Worm (Caenorhabditis elegans) whole organism, mixed stage, embryonic: ENCODE results near the gene gnrr-3.

ENCODE experiments used
- M03D4.4 ChIP-seq: sonication (generic microtip); optimal IDR thresholded peaks from 2 replicates; lab custom pipeline; 2017; ENCODE audit warnings: mild to moderate bottlenecking, missing genetic modification characterization, missing compliant biosample characterization
- blmp-1 ChIP-seq: fragments of 150-350 bp; optimal IDR thresholded peaks from 2 replicates; lab custom pipeline; 2014; ENCODE audit warnings: missing biosample characterization, missing genetic modification characterization
- ceh-39 ChIP-seq: fragments of 150-350 bp; optimal IDR thresholded peaks from 2 replicates; lab custom pipeline; 2014; ENCODE audit warnings: missing biosample characterization, missing genetic modification characterization
- ceh-43 ChIP-seq: fragments of 200-800 bp; sonication (Bioruptor generic); optimal IDR thresholded peaks from 2 replicates; lab custom pipeline; 2018; ENCODE audit warnings: mild to moderate bottlenecking, missing genetic modification characterization, moderate library complexity, missing compliant biosample characterization
- ces-1 ChIP-seq: fragments of 150-350 bp; optimal IDR thresholded peaks from 2 replicates; lab custom pipeline; 2014; ENCODE audit warnings: missing biosample characterization, missing genetic modification reagents, missing genetic modification characterization
- cnd-1 ChIP-seq: fragments of 200-800 bp; sonication (Bioruptor generic); optimal IDR thresholded peaks from 2 replicates; lab custom pipeline; 2018; ENCODE audit warnings: mild to moderate bottlenecking, missing genetic modification characterization, missing compliant biosample characterization
- drap-1 ChIP-seq: fragments of 200-800 bp; sonication (Bioruptor generic); optimal IDR thresholded peaks from 3 replicates; lab custom pipeline; 2018; ENCODE audit warnings: mild to moderate bottlenecking, missing genetic modification characterization, missing compliant biosample characterization
- elt-1 ChIP-seq: sonication (generic microtip); optimal IDR thresholded peaks from 2 replicates; lab custom pipeline; 2017; ENCODE audit warnings: missing genetic modification characterization, mild to moderate bottlenecking, missing compliant biosample characterization, antibody characterized with exemption, moderate library complexity, borderline replicate concordance; ENCODE audit not compliant: insufficient read depth
- elt-3 ChIP-seq: fragments of 150-350 bp; optimal IDR thresholded peaks from 2 replicates; lab custom pipeline; 2014; ENCODE audit warnings: missing biosample characterization, missing genetic modification characterization
- ham-2 ChIP-seq: fragments of 200-800 bp; sonication (Bioruptor generic); optimal IDR thresholded peaks from 2 replicates; lab custom pipeline; 2018; ENCODE audit warnings: mild to moderate bottlenecking, missing genetic modification characterization, missing compliant biosample characterization
- hlh-1 ChIP-seq: fragments of 150-350 bp; optimal IDR thresholded peaks from 2 replicates; lab custom pipeline; 2014; ENCODE audit warnings: missing biosample characterization, missing genetic modification reagents, missing genetic modification characterization
- mep-1 ChIP-seq: fragments of 150-350 bp; optimal IDR thresholded peaks from 2 replicates; lab custom pipeline; 2017; ENCODE audit warnings: missing biosample characterization, missing genetic modification reagents, missing genetic modification characterization, inconsistent platforms
- mls-2 ChIP-seq: sonication (generic microtip); optimal IDR thresholded peaks from 2 replicates; lab custom pipeline; 2016; ENCODE audit warnings: mild to moderate bottlenecking, missing genetic modification characterization, moderate library complexity, missing compliant biosample characterization
- nhr-12 ChIP-seq: fragments of 150-350 bp; optimal IDR thresholded peaks from 2 replicates; lab custom pipeline; 2014; ENCODE audit warnings: missing biosample characterization, missing genetic modification characterization
- nhr-2 ChIP-seq: fragments of 150-350 bp; optimal IDR thresholded peaks from 2 replicates; lab custom pipeline; 2014; ENCODE audit warnings: missing biosample characterization, missing genetic modification characterization
- nhr-237 ChIP-seq: fragments of 150-350 bp; optimal IDR thresholded peaks from 2 replicates; lab custom pipeline; 2014; ENCODE audit warnings: missing biosample characterization, missing genetic modification characterization
- nhr-28 ChIP-seq: fragments of 150-350 bp; optimal IDR thresholded peaks from 2 replicates; lab custom pipeline; 2014; ENCODE audit warnings: missing biosample characterization, missing genetic modification characterization
- nhr-76 ChIP-seq: sonication (generic microtip); optimal IDR thresholded peaks from 2 replicates; lab custom pipeline; 2017; ENCODE audit warnings: missing biosample characterization, missing genetic modification characterization
- pha-4 ChIP-seq: fragments of 150-350 bp; optimal IDR thresholded peaks from 2 replicates; lab custom pipeline; 2018; ENCODE audit warnings: missing biosample characterization, missing genetic modification reagents, missing genetic modification characterization
- sem-2 ChIP-seq: fragments of 200-800 bp; sonication (Bioruptor generic); optimal IDR thresholded peaks from 2 replicates; lab custom pipeline; 2018; ENCODE audit warnings: mild to moderate bottlenecking, missing genetic modification characterization, missing compliant biosample characterization
- snpc-4 ChIP-seq: fragments of 150-350 bp; optimal IDR thresholded peaks from 2 replicates; lab custom pipeline; 2014; ENCODE audit warnings: missing biosample characterization, missing genetic modification characterization
- sptf-1 ChIP-seq: sonication (generic microtip); optimal IDR thresholded peaks from 2 replicates; lab custom pipeline; 2017; ENCODE audit warnings: mild to moderate bottlenecking, missing genetic modification characterization, moderate library complexity, missing compliant biosample characterization
- tbx-8 ChIP-seq: fragments of 200-800 bp; sonication (Bioruptor generic); optimal IDR thresholded peaks from 2 replicates; lab custom pipeline; 2018; ENCODE audit warnings: mild to moderate bottlenecking, missing genetic modification characterization, moderate library complexity, missing compliant biosample characterization
- unc-120 ChIP-seq: sonication (generic microtip); optimal IDR thresholded peaks from 2 replicates; lab custom pipeline; 2017; ENCODE audit warnings: missing genetic modification characterization, missing compliant biosample characterization; ENCODE audit not compliant: poor library complexity, severe bottlenecking
- unc-39 ChIP-seq: fragments of 150-350 bp; optimal IDR thresholded peaks from 2 replicates; lab custom pipeline; 2014; ENCODE audit warnings: missing biosample characterization, missing genetic modification characterization
- unc-62 ChIP-seq: fragments of 150-350 bp; optimal IDR thresholded peaks from 2 replicates; lab custom pipeline; 2014; ENCODE audit warnings: missing biosample characterization, missing genetic modification reagents, missing genetic modification characterization
- zip-8 ChIP-seq: fragments of 150-350 bp; optimal IDR thresholded peaks from 2 replicates; lab custom pipeline; 2014; ENCODE audit warnings: missing biosample characterization, missing genetic modification characterization

Gene gnrr-3

ce11 chrX:10047325-10047724 lies 1.9 kb upstream of the gnrr-3 start, which contains the start of gene ZC374.2:
Gene ZC374.2 (minus strand): TSS chrX:10047425.
- TF ChIP-seq hlh-1 (tag; lab: Kevin White, UChicago) = peak; percentile 34
- TF ChIP-seq unc-62 (GFP tag; lab: Kevin White, UChicago) = no peak

- TF ChIP-seq tbx-8 (GFP tag; lab: Kevin White, UChicago) (no peak), sem-2 (GFP tag; lab: Kevin White, UChicago) (no peak), nhr-2 (tag; lab: Kevin White, UChicago) (no peak), mep-1 (tag; lab: Kevin White, UChicago) (no peak), snpc-4 (tag; lab: Kevin White, UChicago) (no peak), blmp-1 (tag; lab: Kevin White, UChicago) (no peak)
Measured at ce11 chrX:10051625-10052024, 2.4 kb downstream of the gnrr-3 start.

- no peak for TF ChIP-seq elt-1 (tag; lab: Kevin White, UChicago)
Measured at ce11 chrX:10053742-10054409, 4.6 kb downstream of the gnrr-3 start, which contains the start of gene cbs-1. Gene cbs-1 (plus strand): TSS chrX:10054275.

- no peak for TF ChIP-seq hlh-1 (tag; lab: Kevin White, UChicago)
- TF ChIP-seq M03D4.4 (tag; lab: Kevin White, UChicago) = no peak
- TF ChIP-seq, all 35 proteins: peak for 0
Measured at ce11 chrX:10054410-10054800, 5.1 kb downstream of the gnrr-3 start.

- TF ChIP-seq M03D4.4 (tag; lab: Kevin White, UChicago) (no peak), blmp-1 (tag; lab: Kevin White, UChicago) (no peak), unc-120 (no peak), unc-62 (GFP tag; lab: Kevin White, UChicago) (no peak)
- TF ChIP-seq, all 35 proteins: peak for 0
Measured at ce11 chrX:10058332-10058731, 9.1 kb downstream of the gnrr-3 start, which contains the start of gene ZC373.2. Gene ZC373.2 (minus strand): TSS chrX:10058432.

ce11 chrX:10060475-10061011 lies 11.3 kb downstream of the gnrr-3 start, which contains the start of gene ZC373.3:
Gene ZC373.3 (plus strand): TSS chrX:10060525.
- TF ChIP-seq nhr-237 (tag; lab: Kevin White, UChicago) (no peak), unc-39 (tag; lab: Kevin White, UChicago) (no peak), hlh-1 (tag; lab: Kevin White, UChicago) (no peak), ceh-39 (tag; lab: Kevin White, UChicago) (no peak), elt-1 (tag; lab: Kevin White, UChicago) (no peak), cnd-1 (no peak), pha-4 (tag; lab: Kevin White, UChicago) (no peak), zip-8 (tag; lab: Kevin White, UChicago) (no peak), elt-3 (tag; lab: Kevin White, UChicago) (no peak), ham-2 (no peak), M03D4.4 (tag; lab: Kevin White, UChicago) (no peak), sptf-1 (tag; lab: Kevin White, UChicago) (no peak), nhr-76 (tag; lab: Kevin White, UChicago) (no peak), nhr-12 (tag; lab: Kevin White, UChicago) (no peak), drap-1 (GFP tag; lab: Kevin White, UChicago) (no peak), sem-2 (GFP tag; lab: Kevin White, UChicago) (no peak), nhr-28 (tag; lab: Kevin White, UChicago) (no peak), mep-1 (tag; lab: Kevin White, UChicago) (no peak), mls-2 (tag; lab: Kevin White, UChicago) (no peak), ces-1 (GFP tag; lab: Kevin White, UChicago) (no peak)

ce11 chrX:10068468-10068867 lies 19.2 kb downstream of the gnrr-3 start:
- TF ChIP-seq hlh-1 (tag; lab: Kevin White, UChicago) (peak; percentile 65), ceh-43 (GFP tag; lab: Kevin White, UChicago) (no peak)
